Worm (Caenorhabditis elegans): ENCODE measurements around the gene F49F1.15.
A peak's percentile ranks its signal among the peaks of the same experiment; 100 is the strongest.

The F49F1.15 gene

DNA sequence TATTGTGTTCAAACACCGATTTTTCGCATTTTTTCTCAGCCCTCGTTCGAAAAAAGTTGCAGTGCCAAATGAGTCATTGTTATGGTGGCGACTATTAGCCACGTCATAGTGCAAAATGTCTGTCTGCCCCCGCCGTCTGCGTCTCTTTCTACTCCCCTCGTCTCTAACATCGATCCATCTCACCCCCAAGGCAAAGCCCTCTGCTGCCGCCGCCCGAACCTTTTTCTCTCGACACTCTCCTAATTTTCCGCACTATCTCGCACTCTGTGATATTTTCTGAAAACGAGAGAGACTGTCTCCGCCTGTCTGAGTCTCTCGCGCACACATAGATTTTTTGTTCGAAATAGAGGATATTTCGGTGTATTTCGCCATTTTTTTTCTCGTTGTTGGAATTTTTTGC is 21.3 kb downstream of the F49F1.15 start (continued):
- TF ChIP-seq Y53G8AR.9 (GFP tag; conservative IDR thresholded peaks at IDR 0.05): no peak
- no peak for TF ChIP-seq egl-44 (GFP tag; IDR thresholded peaks at IDR 0.05)
- no peak for TF ChIP-seq aptf-2 (GFP tag; conservative IDR thresholded peaks at IDR 0.05)
- no peak for TF ChIP-seq unc-62 (GFP tag; optimal IDR thresholded peaks at IDR 0.05)
- peak; percentile 76 for TF ChIP-seq nfyb-1 (GFP tag; IDR thresholded peaks at IDR 0.05)
- no peak for TF ChIP-seq ztf-6 (GFP tag; IDR thresholded peaks at IDR 0.05)
- no peak for TF ChIP-seq nhr-120 (GFP tag; IDR thresholded peaks at IDR 0.05)
- TF ChIP-seq F22D6.2 (tag; optimal IDR thresholded peaks at IDR 0.05): no peak
- TF ChIP-seq Y67H2A.10 (GFP tag; conservative IDR thresholded peaks at IDR 0.05): no peak
- TF ChIP-seq ztf-22 (GFP tag; optimal IDR thresholded peaks at IDR 0.05): no peak
- TF ChIP-seq F33H1.4 (GFP tag; IDR thresholded peaks at IDR 0.05): no peak; the same call in 1 of the 2 replicates
- TF ChIP-seq B0336.3 (GFP tag; IDR thresholded peaks at IDR 0.05): peak; percentile 54; the same call in 1 of the 2 replicates
- peak; percentile 3 for TF ChIP-seq lin-54 (GFP tag; optimal IDR thresholded peaks at IDR 0.05)
- TF ChIP-seq T26A5.8 (tag; optimal IDR thresholded peaks at IDR 0.05): no peak
- no peak for TF ChIP-seq snpc-4 (GFP tag; optimal IDR thresholded peaks at IDR 0.05)
- peak in 2 of 4 experiments; percentile 24 to 31 for TF ChIP-seq snpc-4 (tag; optimal IDR thresholded peaks at IDR 0.05)
- TF ChIP-seq D2030.7 (GFP tag; IDR thresholded peaks at IDR 0.05): no peak
- TF ChIP-seq mel-28 (tag; optimal IDR thresholded peaks at IDR 0.05; ENCODE audit: borderline replicate concordance): no peak
- TF ChIP-seq ceh-58 (GFP tag; IDR thresholded peaks at IDR 0.05): no peak
- no peak for TF ChIP-seq madf-6 (GFP tag; IDR thresholded peaks at IDR 0.05)
- peak; percentile 10 for TF ChIP-seq tbp1 (GFP tag; optimal IDR thresholded peaks at IDR 0.05)
- peak; percentile 73 for TF ChIP-seq lin-40 (tag; optimal IDR thresholded peaks at IDR 0.05)
- peak; percentile 65 for TF ChIP-seq ZK185.1 (tag; optimal IDR thresholded peaks at IDR 0.05; ENCODE audit: poor library complexity, severe bottlenecking)
- TF ChIP-seq dpl-1 (GFP tag; optimal IDR thresholded peaks at IDR 0.05): no peak

DNA sequence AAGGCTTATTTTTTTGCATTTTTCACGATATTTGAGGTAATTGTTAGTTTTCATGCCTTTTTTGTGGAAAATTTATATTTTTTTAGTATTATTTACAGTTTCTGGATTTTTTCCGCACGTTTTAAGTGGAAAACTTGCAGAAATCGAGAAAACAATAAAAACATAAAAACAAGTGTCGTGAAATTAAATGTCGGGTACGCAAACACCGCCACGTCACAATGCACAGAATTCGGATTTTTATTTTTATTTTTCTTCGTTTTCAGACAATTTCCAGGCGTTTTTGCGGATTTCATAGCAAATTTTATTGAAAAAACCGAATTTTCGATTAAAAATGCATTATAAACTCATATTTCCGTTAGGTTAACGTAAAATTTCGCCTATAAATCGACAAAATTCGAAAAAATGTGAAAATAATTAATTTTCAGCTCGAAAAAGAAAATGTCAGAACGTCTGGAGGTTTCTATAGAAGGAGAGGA is 28.6 kb downstream of the F49F1.15 start, which contains the start of gene C35B1.2:
C35B1.2 (plus strand) TSS at position 426 of the 476 bp plus-strand sequence.
- no peak for TF ChIP-seq F52B5.7 (tag; optimal IDR thresholded peaks at IDR 0.05)
- 0 out of 2 replicates have a peak, but pooled peaks have one; percentile 13 for TF ChIP-seq F33H1.4 (GFP tag; IDR thresholded peaks at IDR 0.05)
- TF ChIP-seq mcd-1 (GFP tag; IDR thresholded peaks at IDR 0.05): 0 out of 2 replicates have a peak, but pooled peaks have one; percentile 9
- no peak for TF ChIP-seq hsf-1 (GFP tag; IDR thresholded peaks at IDR 0.05)
- no peak for TF ChIP-seq snpc-4 (GFP tag; optimal IDR thresholded peaks at IDR 0.05)
- TF ChIP-seq snpc-4 (tag; optimal IDR thresholded peaks at IDR 0.05): peak in 1 of 4 experiments; percentile 9
- TF ChIP-seq Y56A3A.18 (GFP tag; IDR thresholded peaks at IDR 0.05): no peak
- TF ChIP-seq F23B12.7 (tag; optimal IDR thresholded peaks at IDR 0.05; ENCODE audit: insufficient read depth): peak; percentile 1
- no peak for TF ChIP-seq T26A5.8 (tag; optimal IDR thresholded peaks at IDR 0.05)
- TF ChIP-seq snpc-1.3 (tag; optimal IDR thresholded peaks at IDR 0.05; ENCODE audit: insufficient read depth): no peak
- TF ChIP-seq ekl-4 (GFP tag; IDR thresholded peaks at IDR 0.05): no peak
- TF ChIP-seq athp-1 (tag; optimal IDR thresholded peaks at IDR 0.05): peak; percentile 93
- peak; percentile 21 for TF ChIP-seq efl-1 (GFP tag; optimal IDR thresholded peaks at IDR 0.05)
- TF ChIP-seq lsl-1 (GFP tag; optimal IDR thresholded peaks at IDR 0.05): peak; percentile 5

DNA sequence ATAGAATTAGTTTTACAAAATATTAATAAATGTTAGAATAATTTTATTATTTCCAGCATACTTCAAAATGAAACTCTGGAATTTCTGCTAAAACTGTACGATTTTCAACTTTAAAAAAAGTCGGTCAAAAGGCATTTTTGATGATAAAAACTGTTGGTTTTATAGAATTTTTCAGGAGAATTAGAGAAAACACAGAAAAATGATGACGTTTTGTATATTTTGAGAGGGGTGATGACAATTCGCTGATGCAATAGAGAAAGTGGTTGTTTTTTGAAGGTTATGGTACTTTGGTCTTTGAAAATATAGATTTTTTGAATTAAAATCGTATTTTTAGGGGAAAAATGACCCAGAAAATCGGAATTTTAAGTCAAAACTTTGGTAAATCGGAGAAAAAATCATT is 29.4 kb downstream of the F49F1.15 start:
- TF ChIP-seq cebp-1 (GFP tag; IDR thresholded peaks at IDR 0.05) (no peak), cebp-1 (tag; optimal IDR thresholded peaks at IDR 0.05) (peak; percentile 10), F23B12.7 (tag; optimal IDR thresholded peaks at IDR 0.05; ENCODE audit: insufficient read depth) (peak; percentile 60), nhr-80 (tag; optimal IDR thresholded peaks at IDR 0.05) (peak; percentile 38), rec-8 (tag; optimal IDR thresholded peaks at IDR 0.05) (no peak)
